Worm (Caenorhabditis elegans): ENCODE results near the gene Y67H2A.10.

Gene Y67H2A.10

DNA sequence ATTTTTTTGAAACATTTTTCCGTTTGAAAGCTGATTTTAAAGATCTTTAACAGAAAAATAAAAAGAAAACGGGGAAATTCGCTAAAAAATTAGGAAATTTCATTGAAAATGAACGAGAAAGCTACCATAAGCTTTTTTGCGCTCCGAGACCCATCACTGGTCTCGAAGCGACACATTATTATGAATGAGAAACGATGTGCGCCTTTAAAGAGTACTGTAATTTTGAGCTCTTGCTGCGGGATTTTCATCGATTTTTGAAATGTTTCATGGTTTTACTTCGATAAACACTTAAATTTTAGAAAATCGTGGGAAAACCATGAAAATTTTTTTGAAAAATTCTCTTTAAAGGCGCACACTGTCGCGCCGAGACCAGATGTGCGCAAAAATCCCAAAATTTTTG lies 935 bp upstream of the Y67H2A.10 start:
- TF ChIP-seq drap-1 (GFP tag; optimal IDR thresholded peaks at IDR 0.05) (no peak), ceh-39 (tag; optimal IDR thresholded peaks at IDR 0.05) (no peak), nhr-237 (tag; optimal IDR thresholded peaks at IDR 0.05) (no peak), M03D4.4 (tag; optimal IDR thresholded peaks at IDR 0.05) (no peak), bed-3 (GFP tag; optimal IDR thresholded peaks at IDR 0.05) (no peak), snpc-4 (tag; optimal IDR thresholded peaks at IDR 0.05) (no peak), tbx-8 (GFP tag; optimal IDR thresholded peaks at IDR 0.05) (no peak), blmp-1 (tag; optimal IDR thresholded peaks at IDR 0.05) (no peak), flh-1 (GFP tag; optimal IDR thresholded peaks at IDR 0.05) (no peak), sem-2 (GFP tag; optimal IDR thresholded peaks at IDR 0.05) (no peak), nhr-2 (tag; optimal IDR thresholded peaks at IDR 0.05) (no peak), mep-1 (tag; optimal IDR thresholded peaks at IDR 0.05) (no peak), zip-8 (tag; optimal IDR thresholded peaks at IDR 0.05) (no peak), pha-4 (tag; optimal IDR thresholded peaks at IDR 0.05) (no peak), hlh-1 (tag; optimal IDR thresholded peaks at IDR 0.05) (no peak)

ce11 chrIV:13282778-13283177 lies 6.5 kb downstream of the Y67H2A.10 start, which contains the start of gene cpsf-3:
Gene cpsf-3, minus strand, starts transcription at chrIV:13282878.
- TF ChIP-seq blmp-1 (tag; optimal IDR thresholded peaks at IDR 0.05) (no peak), sptf-1 (tag; optimal IDR thresholded peaks at IDR 0.05) (no peak), hlh-1 (tag; optimal IDR thresholded peaks at IDR 0.05) (no peak)

DNA sequence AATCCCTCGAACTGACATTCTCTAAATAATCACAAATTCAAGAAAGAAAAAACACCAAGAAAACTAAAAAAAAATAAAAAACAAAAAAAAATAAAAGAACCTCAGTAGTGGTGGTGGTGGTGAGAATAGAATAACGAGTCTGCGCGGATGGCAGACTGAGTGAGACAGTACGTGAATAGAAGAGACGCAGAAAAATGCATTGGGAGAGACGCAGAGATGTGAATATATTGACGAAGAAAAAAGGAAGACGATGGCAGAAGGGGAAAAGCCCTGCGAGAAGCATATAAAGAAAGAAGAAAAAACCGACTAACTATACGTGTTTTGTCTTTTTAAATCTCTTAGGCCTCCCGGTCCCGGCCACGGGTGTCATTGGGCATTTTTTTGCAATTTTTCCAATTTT lies 16.8 kb downstream of the Y67H2A.10 start, which contains the start of gene unc-26:
Gene unc-26, minus strand, starts transcription at position 23 of the 400 bp plus-strand sequence.
- TF ChIP-seq ces-1 (GFP tag; optimal IDR thresholded peaks at IDR 0.05) = peak; percentile 74
- TF ChIP-seq hlh-1 (tag; optimal IDR thresholded peaks at IDR 0.05) = no peak
- peak; percentile 28 for TF ChIP-seq sptf-1 (tag; optimal IDR thresholded peaks at IDR 0.05)

DNA sequence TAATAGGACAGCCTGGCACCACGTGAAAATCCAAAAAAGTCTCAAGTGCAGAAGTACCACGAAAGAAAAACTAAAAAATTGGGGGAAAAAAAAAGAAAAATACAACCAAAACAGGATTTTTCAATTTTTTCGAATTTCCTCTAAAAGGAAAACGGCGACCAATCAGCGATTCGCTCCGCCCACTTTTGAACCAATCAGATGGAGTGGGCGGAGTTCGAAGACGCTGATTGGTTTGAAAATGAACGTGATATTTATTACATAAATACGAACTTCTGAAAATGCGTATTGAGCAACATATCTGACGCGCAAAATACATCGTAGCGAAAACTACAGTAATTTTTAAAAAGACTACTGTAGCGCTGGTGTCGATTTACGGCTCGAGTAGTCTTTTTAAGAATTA lies 20.9 kb downstream of the Y67H2A.10 start:
- no peak for TF ChIP-seq lsy-2 (tag; optimal IDR thresholded peaks at IDR 0.05)
- TF ChIP-seq ham-2 (GFP tag; optimal IDR thresholded peaks at IDR 0.05) = no peak
- TF ChIP-seq flh-1 (GFP tag; optimal IDR thresholded peaks at IDR 0.05) = no peak
- TF ChIP-seq sem-2 (GFP tag; optimal IDR thresholded peaks at IDR 0.05) = no peak
- no peak for TF ChIP-seq nhr-237 (tag; optimal IDR thresholded peaks at IDR 0.05)
- TF ChIP-seq M03D4.4 (tag; optimal IDR thresholded peaks at IDR 0.05) = no peak
- no peak for TF ChIP-seq drap-1 (GFP tag; optimal IDR thresholded peaks at IDR 0.05)
- TF ChIP-seq nhr-76 (tag; optimal IDR thresholded peaks at IDR 0.05) = no peak
- no peak for TF ChIP-seq mab-5 (tag; optimal IDR thresholded peaks at IDR 0.05)
- no peak for TF ChIP-seq pha-4 (tag; optimal IDR thresholded peaks at IDR 0.05)
- no peak for TF ChIP-seq bed-3 (GFP tag; optimal IDR thresholded peaks at IDR 0.05)
- TF ChIP-seq hlh-1 (tag; optimal IDR thresholded peaks at IDR 0.05) = no peak
- no peak for TF ChIP-seq elt-3 (tag; optimal IDR thresholded peaks at IDR 0.05)
- TF ChIP-seq nhr-28 (tag; optimal IDR thresholded peaks at IDR 0.05) = no peak
- TF ChIP-seq snpc-4 (tag; optimal IDR thresholded peaks at IDR 0.05) = no peak
- no peak for TF ChIP-seq ceh-43 (GFP tag; optimal IDR thresholded peaks at IDR 0.05)
- TF ChIP-seq unc-120 (tag; optimal IDR thresholded peaks at IDR 0.05; ENCODE audit: poor library complexity, severe bottlenecking) = no peak
- TF ChIP-seq nhr-2 (tag; optimal IDR thresholded peaks at IDR 0.05) = no peak

ce11 chrIV:13261778-13262177 lies 27.5 kb downstream of the Y67H2A.10 start:
- no peak for TF ChIP-seq elt-3 (tag; optimal IDR thresholded peaks at IDR 0.05)
- no peak for TF ChIP-seq pha-4 (tag; optimal IDR thresholded peaks at IDR 0.05)
- TF ChIP-seq zip-8 (tag; optimal IDR thresholded peaks at IDR 0.05) = no peak
- TF ChIP-seq nhr-76 (tag; optimal IDR thresholded peaks at IDR 0.05) = no peak
- TF ChIP-seq drap-1 (GFP tag; optimal IDR thresholded peaks at IDR 0.05) = no peak
- TF ChIP-seq snpc-4 (tag; optimal IDR thresholded peaks at IDR 0.05) = no peak
- no peak for TF ChIP-seq ceh-39 (tag; optimal IDR thresholded peaks at IDR 0.05)
- no peak for TF ChIP-seq ceh-83 (GFP tag; optimal IDR thresholded peaks at IDR 0.05)
- TF ChIP-seq hlh-1 (tag; optimal IDR thresholded peaks at IDR 0.05) = no peak
- TF ChIP-seq sptf-1 (tag; optimal IDR thresholded peaks at IDR 0.05) = no peak
- no peak for TF ChIP-seq ces-1 (GFP tag; optimal IDR thresholded peaks at IDR 0.05)

DNA sequence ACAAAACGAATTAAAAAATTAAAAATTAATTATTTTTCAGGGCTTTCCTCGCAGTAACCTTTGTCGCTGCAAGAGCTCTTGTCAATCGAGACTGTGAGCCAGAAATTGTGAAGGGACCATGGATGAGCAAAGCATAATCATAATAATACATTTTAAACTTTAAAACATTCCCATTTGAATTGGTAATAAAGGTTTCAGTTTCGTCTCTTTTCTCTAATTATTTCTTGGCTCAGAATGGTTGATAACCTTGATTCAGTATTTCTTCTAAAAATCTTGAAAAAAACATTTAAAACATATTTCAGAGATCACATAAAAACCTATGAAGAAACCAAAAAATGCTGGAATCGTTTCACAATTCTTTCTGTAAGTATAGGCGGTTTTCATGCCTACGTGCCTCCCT lies 30.4 kb downstream of the Y67H2A.10 start, which contains the start of gene JC8.16:
Gene JC8.16, plus strand, starts transcription at position 301 of the 400 bp plus-strand sequence.
- TF ChIP-seq unc-120 (tag; optimal IDR thresholded peaks at IDR 0.05; ENCODE audit: poor library complexity, severe bottlenecking) (no peak), elt-3 (tag; optimal IDR thresholded peaks at IDR 0.05) (no peak), nhr-12 (tag; optimal IDR thresholded peaks at IDR 0.05) (no peak), lin-32 (GFP tag; optimal IDR thresholded peaks at IDR 0.05) (no peak), ceh-39 (tag; optimal IDR thresholded peaks at IDR 0.05) (no peak), mab-5 (tag; optimal IDR thresholded peaks at IDR 0.05) (no peak), drap-1 (GFP tag; optimal IDR thresholded peaks at IDR 0.05) (no peak), unc-39 (tag; optimal IDR thresholded peaks at IDR 0.05) (no peak), bed-3 (GFP tag; optimal IDR thresholded peaks at IDR 0.05) (no peak), lin-13 (tag; optimal IDR thresholded peaks at IDR 0.05) (no peak), ztf-11 (tag; optimal IDR thresholded peaks at IDR 0.05) (no peak), hlh-1 (tag; optimal IDR thresholded peaks at IDR 0.05) (no peak), flh-1 (GFP tag; optimal IDR thresholded peaks at IDR 0.05) (no peak), mep-1 (tag; optimal IDR thresholded peaks at IDR 0.05) (no peak), ces-1 (GFP tag; optimal IDR thresholded peaks at IDR 0.05) (no peak), tbx-8 (GFP tag; optimal IDR thresholded peaks at IDR 0.05) (no peak), nhr-76 (tag; optimal IDR thresholded peaks at IDR 0.05) (no peak), elt-1 (tag; optimal IDR thresholded peaks at IDR 0.05; ENCODE audit: borderline replicate concordance, insufficient read depth) (no peak)

Data from whole organism, mixed stage, embryonic.